Fruit fly (Drosophila melanogaster): Measurements from ENCODE around the gene CG31121.

CG31121 gene

dm6 chr3R:24926752-24927320 lies 32.4 kb upstream of the CG31121 start:
- TF ChIP-seq h (GFP tag; optimal IDR thresholded peaks at IDR 0.05) (no peak), Vsx2 (GFP tag; optimal IDR thresholded peaks at IDR 0.05; ENCODE audit: partially characterized antibody) (peak; percentile 92), Myc (optimal IDR thresholded peaks at IDR 0.05) (peak; percentile 43), psq (GFP tag; optimal IDR thresholded peaks at IDR 0.05) (no peak)

- no peak for TF ChIP-seq Hr83 (GFP tag; optimal IDR thresholded peaks at IDR 0.05; ENCODE audit: poor library complexity, severe bottlenecking)
- TF ChIP-seq sage (GFP tag; optimal IDR thresholded peaks at IDR 0.05) = no peak
- TF ChIP-seq h (GFP tag; optimal IDR thresholded peaks at IDR 0.05) = no peak
- TF ChIP-seq Jra (GFP tag; optimal IDR thresholded peaks at IDR 0.05) = no peak
- no peak for TF ChIP-seq Sp1 (GFP tag; optimal IDR thresholded peaks at IDR 0.05)
- no peak for TF ChIP-seq sv (GFP tag; optimal IDR thresholded peaks at IDR 0.05)
- TF ChIP-seq usp (GFP tag; optimal IDR thresholded peaks at IDR 0.05) = no peak
- no peak for TF ChIP-seq br (GFP tag; optimal IDR thresholded peaks at IDR 0.05)
- TF ChIP-seq Rel (GFP tag; optimal IDR thresholded peaks at IDR 0.05) = no peak
- no peak for TF ChIP-seq Rel (tag; optimal IDR thresholded peaks at IDR 0.05)
- TF ChIP-seq lola (GFP tag; optimal IDR thresholded peaks at IDR 0.05) = no peak
- no peak for TF ChIP-seq jim (GFP tag; optimal IDR thresholded peaks at IDR 0.05)
These were observed 30.5 kb upstream of the CG31121 start, which contains the start of gene Trf4-2 for dm6 chr3R:24924916-24925315. Gene Trf4-2, plus strand, starts transcription at chr3R:24925216.

dm6 chr3R:24922270-24922669 lies 27.9 kb upstream of the CG31121 start, which contains the start of gene Mink:
Gene Mink, plus strand, starts transcription at chr3R:24922473.
- no peak for TF ChIP-seq Dfd (GFP tag; optimal IDR thresholded peaks at IDR 0.05)

- peak; percentile 64 for TF ChIP-seq rgr (GFP tag; optimal IDR thresholded peaks at IDR 0.05)
- peak; percentile 97 for TF ChIP-seq Myc (optimal IDR thresholded peaks at IDR 0.05)
- no peak for TF ChIP-seq sage (GFP tag; optimal IDR thresholded peaks at IDR 0.05)
- TF ChIP-seq dmrt93B (GFP tag; optimal IDR thresholded peaks at IDR 0.05) = no peak
- peak; percentile 8 for TF ChIP-seq ey (GFP tag; optimal IDR thresholded peaks at IDR 0.05)
- TF ChIP-seq woc (GFP tag; optimal IDR thresholded peaks at IDR 0.05) = peak; percentile 66
- no peak for TF ChIP-seq Abd-B (GFP tag; optimal IDR thresholded peaks at IDR 0.05)
- peak in 1 of 2 experiments; percentile 60 for TF ChIP-seq foxo (GFP tag; optimal IDR thresholded peaks at IDR 0.05)
- TF ChIP-seq jim (GFP tag; optimal IDR thresholded peaks at IDR 0.05) = no peak
- TF ChIP-seq CG9705 (GFP tag; optimal IDR thresholded peaks at IDR 0.05) = peak; percentile 47
- TF ChIP-seq psq (GFP tag; optimal IDR thresholded peaks at IDR 0.05) = peak; percentile 59
- peak; percentile 30 for TF ChIP-seq sv (GFP tag; optimal IDR thresholded peaks at IDR 0.05)
- TF ChIP-seq pan (optimal IDR thresholded peaks at IDR 0.05) = no peak
- peak; percentile 30 for TF ChIP-seq OdsH (GFP tag; optimal IDR thresholded peaks at IDR 0.05)
- TF ChIP-seq HLH106 (tag; optimal IDR thresholded peaks at IDR 0.05) = peak; percentile 71
These were observed 23.6 kb upstream of the CG31121 start, which contains the start of the genes PIG-S, sud1 and CG11168 for dm6 chr3R:24917814-24918636. Gene PIG-S, minus strand, starts transcription at chr3R:24917864. Gene sud1, minus strand, starts transcription at chr3R:24917864. Gene CG11168, plus strand, starts transcription at chr3R:24918106.

- TF ChIP-seq usp (GFP tag; optimal IDR thresholded peaks at IDR 0.05) (no peak), dsf (GFP tag; optimal IDR thresholded peaks at IDR 0.05; ENCODE audit: borderline replicate concordance) (no peak), Hr78 (GFP tag; optimal IDR thresholded peaks at IDR 0.05) (no peak), tai (GFP tag; optimal IDR thresholded peaks at IDR 0.05) (no peak), Mio (GFP tag; optimal IDR thresholded peaks at IDR 0.05) (no peak), Myc (optimal IDR thresholded peaks at IDR 0.05) (no peak), Dif (GFP tag; optimal IDR thresholded peaks at IDR 0.05; ENCODE audit: partially characterized antibody) (no peak), CG9705 (GFP tag; optimal IDR thresholded peaks at IDR 0.05) (no peak), dmrt93B (GFP tag; optimal IDR thresholded peaks at IDR 0.05) (no peak)
These were observed 20.5 kb upstream of the CG31121 start for dm6 chr3R:24914864-24915263.
